Worm (Caenorhabditis elegans) whole organism, mixed stage, embryonic: ENCODE results near the gene mup-4.

ENCODE experiments used
- ceh-83 ChIP-seq: fragments of 200-800 bp; sonication (Bioruptor generic); optimal IDR thresholded peaks from 2 replicates; lab custom pipeline; 2018; ENCODE audit warnings: mild to moderate bottlenecking, missing genetic modification characterization, missing compliant biosample characterization
- nhr-237 ChIP-seq: fragments of 150-350 bp; optimal IDR thresholded peaks from 2 replicates; lab custom pipeline; 2014; ENCODE audit warnings: missing biosample characterization, missing genetic modification characterization
- nhr-28 ChIP-seq: fragments of 150-350 bp; optimal IDR thresholded peaks from 2 replicates; lab custom pipeline; 2014; ENCODE audit warnings: missing biosample characterization, missing genetic modification characterization
- unc-62 ChIP-seq: fragments of 150-350 bp; optimal IDR thresholded peaks from 2 replicates; lab custom pipeline; 2014; ENCODE audit warnings: missing biosample characterization, missing genetic modification reagents, missing genetic modification characterization
- ztf-11 ChIP-seq: fragments of 150-350 bp; optimal IDR thresholded peaks from 2 replicates; lab custom pipeline; 2014; ENCODE audit warnings: missing biosample characterization, missing genetic modification characterization

ce11 chrIII:7491931-7492330 is 3.0 kb upstream of the mup-4 start:
- TF ChIP-seq ztf-11 (tag; lab: Kevin White, UChicago) (no peak), unc-62 (GFP tag; lab: Kevin White, UChicago) (no peak), nhr-237 (tag; lab: Kevin White, UChicago) (no peak), ceh-83 (GFP tag; lab: Kevin White, UChicago) (no peak), nhr-28 (no peak)
